Fruit fly (Drosophila melanogaster) whole organism, embryonic: Measurements from ENCODE around the gene wg.
A peak's percentile ranks its signal among the peaks of the same experiment; 100 is the strongest.

Source experiments
- Abd-B ChIP-seq: fragments of 200-800 bp; sonication (Bioruptor generic); optimal IDR thresholded peaks from 2 replicates; lab custom pipeline; 2018; ENCODE audit warnings: missing biosample characterization, mild to moderate bottlenecking, missing genetic modification characterization, moderate library complexity
- CG11456 ChIP-seq: fragments of 200-800 bp; sonication (Bioruptor generic); IDR thresholded peaks from 3 replicates; pipeline ENCODE4 v1.3.6; 2022; ENCODE audit warnings: missing biosample characterization, missing genetic modification characterization
- CG11723 ChIP-seq: fragments of 200-800 bp; sonication (Bioruptor generic); optimal IDR thresholded peaks from 2 replicates; lab custom pipeline; 2017; ENCODE audit warnings: missing biosample characterization, mild to moderate bottlenecking, missing genetic modification characterization
- CG1233 ChIP-seq: fragments of 200-800 bp; sonication (Bioruptor generic); optimal IDR thresholded peaks from 4 replicates; lab custom pipeline; 2018; ENCODE audit warnings: missing biosample characterization, mild to moderate bottlenecking, missing genetic modification characterization
- CG15269 ChIP-seq: fragments of 200-800 bp; sonication (Bioruptor generic); optimal IDR thresholded peaks from 2 replicates; lab custom pipeline; 2018; ENCODE audit warnings: missing biosample characterization, mild to moderate bottlenecking, missing genetic modification characterization, moderate library complexity
- CG1603 ChIP-seq: fragments of 200-800 bp; sonication (Bioruptor generic); optimal IDR thresholded peaks from 2 replicates; lab custom pipeline; 2019; ENCODE audit warnings: missing biosample characterization, mild to moderate bottlenecking, missing genetic modification characterization, moderate library complexity
- CG16813 ChIP-seq: fragments of 200-800 bp; sonication (Bioruptor generic); IDR thresholded peaks from 3 replicates; pipeline ENCODE4 v1.3.6; 2022; ENCODE audit warnings: missing biosample characterization, missing genetic modification characterization; ENCODE audit not compliant: partially characterized antibody
- CG18011 ChIP-seq: fragments of 200-800 bp; sonication (Bioruptor generic); optimal IDR thresholded peaks from 2 replicates; lab custom pipeline; 2017; ENCODE audit warnings: missing biosample characterization, missing genetic modification characterization, mild to moderate bottlenecking, moderate library complexity, missing genotype
- CG2129 ChIP-seq: fragments of 200-800 bp; sonication (Bioruptor generic); IDR thresholded peaks from 2 replicates; pipeline ENCODE4 v1.3.6; 2022; ENCODE audit warnings: missing biosample characterization, missing genetic modification characterization; ENCODE audit not compliant: partially characterized antibody
- CG31388 ChIP-seq: fragments of 200-800 bp; sonication (Bioruptor generic); optimal IDR thresholded peaks from 2 replicates; lab custom pipeline; 2016; ENCODE audit warnings: missing biosample characterization, missing genetic modification characterization
- CG4360 ChIP-seq: fragments of 200-800 bp; sonication (Bioruptor generic); IDR thresholded peaks from 2 replicates; pipeline ENCODE4 v1.3.6; 2022; ENCODE audit warnings: missing biosample characterization, missing genetic modification characterization
- CG4424 ChIP-seq: fragments of 200-800 bp; sonication (Bioruptor generic); optimal IDR thresholded peaks from 3 replicates; lab custom pipeline; 2016; ENCODE audit warnings: missing biosample characterization, missing genetic modification characterization
- CG4617 ChIP-seq: fragments of 200-800 bp; sonication (Bioruptor generic); optimal IDR thresholded peaks from 3 replicates; lab custom pipeline; 2016; ENCODE audit warnings: missing biosample characterization, missing genetic modification characterization, borderline replicate concordance
- CG4730 ChIP-seq: fragments of 200-800 bp; sonication (Bioruptor generic); IDR thresholded peaks from 2 replicates; pipeline ENCODE4 v1.3.6; 2022; ENCODE audit warnings: missing biosample characterization, missing genetic modification characterization
- CG6272 ChIP-seq: fragments of 200-800 bp; sonication (Bioruptor generic); IDR thresholded peaks from 2 replicates; pipeline ENCODE4 v1.3.6; 2022; ENCODE audit warnings: missing biosample characterization, missing genetic modification characterization
- CG7271 ChIP-seq: fragments of 200-800 bp; sonication (Bioruptor generic); optimal IDR thresholded peaks from 2 replicates; lab custom pipeline; 2018; ENCODE audit warnings: missing biosample characterization, mild to moderate bottlenecking, missing genetic modification characterization, moderate library complexity
- CG7556 ChIP-seq: fragments of 200-800 bp; sonication (Bioruptor generic); optimal IDR thresholded peaks from 2 replicates; lab custom pipeline; 2017; ENCODE audit warnings: missing biosample characterization, mild to moderate bottlenecking, missing genetic modification characterization
- CG8388 ChIP-seq: fragments of 200-800 bp; sonication (Bioruptor generic); optimal IDR thresholded peaks from 2 replicates; lab custom pipeline; 2019; ENCODE audit warnings: missing biosample characterization, mild to moderate bottlenecking, missing genetic modification characterization, moderate library complexity
- CG8944 ChIP-seq: fragments of 200-800 bp; sonication (Bioruptor generic); optimal IDR thresholded peaks from 3 replicates; lab custom pipeline; 2016; ENCODE audit warnings: missing biosample characterization, missing genetic modification characterization
- CG9817 ChIP-seq: fragments of 200-800 bp; sonication (Bioruptor generic); optimal IDR thresholded peaks from 2 replicates; lab custom pipeline; 2018; ENCODE audit warnings: missing biosample characterization, mild to moderate bottlenecking, missing genetic modification characterization, moderate library complexity
- CrebB ChIP-seq: fragments of 200-800 bp; sonication (Bioruptor generic); optimal IDR thresholded peaks from 3 replicates; lab custom pipeline; 2018; ENCODE audit warnings: missing biosample characterization, mild to moderate bottlenecking, missing genetic modification characterization
- Dip2 ChIP-seq: fragments of 200-800 bp; sonication (Bioruptor generic); IDR thresholded peaks from 2 replicates; pipeline ENCODE4 v1.3.6; 2022; ENCODE audit warnings: missing biosample characterization, missing genetic modification characterization
- Dip3 ChIP-seq: fragments of 200-800 bp; sonication (Bioruptor generic); optimal IDR thresholded peaks from 3 replicates; lab custom pipeline; 2016; ENCODE audit warnings: missing biosample characterization, missing genetic modification characterization
- Fer3 ChIP-seq: fragments of 200-800 bp; sonication (Bioruptor generic); optimal IDR thresholded peaks from 2 replicates; lab custom pipeline; 2018; ENCODE audit warnings: missing biosample characterization, mild to moderate bottlenecking, missing genetic modification characterization, moderate library complexity
- H15 ChIP-seq: fragments of 200-800 bp; sonication (Bioruptor generic); IDR thresholded peaks from 3 replicates; pipeline ENCODE4 v1.3.6; 2022; ENCODE audit warnings: missing biosample characterization, missing genetic modification characterization
- H2.0 ChIP-seq: fragments of 200-800 bp; sonication (Bioruptor generic); IDR thresholded peaks from 2 replicates; pipeline ENCODE4 v1.3.6; 2022; ENCODE audit warnings: missing biosample characterization, missing genetic modification characterization
- Sin3A ChIP-seq: fragments of >200 bp; optimal IDR thresholded peaks from 2 replicates; lab custom pipeline; 2018
- Spps ChIP-seq: fragments of 200-800 bp; sonication (Bioruptor generic); optimal IDR thresholded peaks from 2 replicates; lab custom pipeline; 2018; ENCODE audit warnings: missing biosample characterization, mild to moderate bottlenecking, missing genetic modification characterization
- TFAM ChIP-seq: fragments of 200-800 bp; sonication (Bioruptor generic); optimal IDR thresholded peaks from 2 replicates; lab custom pipeline; 2017; ENCODE audit warnings: missing biosample characterization, missing genetic modification characterization, inconsistent platforms
- Usf ChIP-seq: fragments of 200-800 bp; sonication (Bioruptor generic); optimal IDR thresholded peaks from 2 replicates; lab custom pipeline; 2017; ENCODE audit warnings: missing genotype, missing biosample characterization, missing genetic modification characterization
- ab ChIP-seq: fragments of 200-800 bp; sonication (Bioruptor generic); optimal IDR thresholded peaks from 2 replicates; lab custom pipeline; 2016; ENCODE audit warnings: missing biosample characterization, missing genetic modification characterization
- bab2 ChIP-seq: fragments of 200-800 bp; sonication (Bioruptor generic); optimal IDR thresholded peaks from 2 replicates; lab custom pipeline; 2016; ENCODE audit warnings: missing biosample characterization, missing genetic modification characterization
- cad ChIP-seq: fragments of >200 bp; optimal IDR thresholded peaks from 2 replicates; lab custom pipeline; 2017; ENCODE audit warnings: missing biosample characterization, missing genetic modification characterization
- ci ChIP-seq: fragments of 200-800 bp; sonication (Bioruptor generic); IDR thresholded peaks from 3 replicates; pipeline ENCODE4 v1.3.6; 2022; ENCODE audit warnings: missing biosample characterization, missing genetic modification characterization
- crol ChIP-seq: fragments of 200-800 bp; sonication (Bioruptor generic); IDR thresholded peaks from 2 replicates; pipeline ENCODE4 v1.3.6; 2022; ENCODE audit warnings: missing biosample characterization, missing genetic modification characterization
- crp ChIP-seq, 2 experiments: fragments of 200-800 bp; sonication (Bioruptor generic); optimal IDR thresholded peaks; 2 replicates in 1 of 2; 3 replicates in 1 of 2; lab custom pipeline; 2017; ENCODE audit warnings: missing biosample characterization in 2 of 2, missing genetic modification characterization in 2 of 2, mild to moderate bottlenecking in 1 of 2, moderate library complexity in 1 of 2
- cwo ChIP-seq: fragments of 200-800 bp; sonication (Bioruptor generic); optimal IDR thresholded peaks from 3 replicates; lab custom pipeline; 2017; ENCODE audit warnings: missing biosample characterization, missing genetic modification characterization, mild to moderate bottlenecking, moderate library complexity, missing genetic modification reagents
- dmrt11E ChIP-seq: fragments of 200-800 bp; sonication (Bioruptor generic); optimal IDR thresholded peaks from 3 replicates; lab custom pipeline; 2018; ENCODE audit warnings: missing biosample characterization, mild to moderate bottlenecking, missing genetic modification characterization, moderate library complexity
- dmrt99B ChIP-seq: fragments of 200-800 bp; sonication (Bioruptor generic); optimal IDR thresholded peaks from 2 replicates; lab custom pipeline; 2018; ENCODE audit warnings: missing biosample characterization, mild to moderate bottlenecking, missing genetic modification characterization, moderate library complexity
- gem ChIP-seq: fragments of 200-800 bp; sonication (Bioruptor generic); optimal IDR thresholded peaks from 2 replicates; lab custom pipeline; 2019; ENCODE audit warnings: missing biosample characterization, mild to moderate bottlenecking, missing genetic modification characterization, moderate library complexity
- gfzf ChIP-seq: fragments of 200-800 bp; sonication (Bioruptor generic); optimal IDR thresholded peaks from 2 replicates; lab custom pipeline; 2016; ENCODE audit warnings: missing biosample characterization, mild to moderate bottlenecking, missing genetic modification characterization, moderate library complexity
- gro ChIP-seq: fragments of 200-800 bp; sonication (Bioruptor generic); optimal IDR thresholded peaks from 2 replicates; lab custom pipeline; 2016; ENCODE audit warnings: missing biosample characterization, missing genetic modification characterization
- h ChIP-seq: fragments of >200 bp; optimal IDR thresholded peaks from 2 replicates; lab custom pipeline; 2017
- hb ChIP-seq: fragments of 200-800 bp; sonication (Bioruptor generic); IDR thresholded peaks from 3 replicates; pipeline ENCODE4 v1.3.6; 2022; ENCODE audit warnings: missing biosample characterization, missing genetic modification characterization; ENCODE audit not compliant: partially characterized antibody
- jigr1 ChIP-seq: fragments of 200-800 bp; sonication (Bioruptor generic); IDR thresholded peaks from 3 replicates; pipeline ENCODE4 v1.3.6; 2022; ENCODE audit warnings: missing biosample characterization, missing genetic modification characterization
- kni ChIP-seq: fragments of 200-800 bp; sonication (Bioruptor generic); optimal IDR thresholded peaks from 3 replicates; lab custom pipeline; 2017; ENCODE audit warnings: mild to moderate bottlenecking, missing biosample characterization, missing genetic modification reagents, missing genetic modification characterization
- oc ChIP-seq: fragments of 200-800 bp; sonication (Bioruptor generic); optimal IDR thresholded peaks from 2 replicates; lab custom pipeline; 2018; ENCODE audit warnings: missing biosample characterization, mild to moderate bottlenecking, missing genetic modification characterization, moderate library complexity
- onecut ChIP-seq: fragments of 200-800 bp; sonication (Bioruptor generic); IDR thresholded peaks from 2 replicates; pipeline ENCODE4 v1.3.6; 2022; ENCODE audit warnings: missing biosample characterization, missing genetic modification characterization
- sens ChIP-seq: fragments of 200-800 bp; sonication (Bioruptor generic); peaks from one replicate; lab custom pipeline; 2016; ENCODE audit warnings: missing biosample characterization, missing genetic modification characterization
- sob ChIP-seq: fragments of 200-800 bp; sonication (Bioruptor generic); IDR thresholded peaks from 2 replicates; pipeline ENCODE4 v1.3.6; 2022; ENCODE audit warnings: missing biosample characterization, missing genetic modification characterization

Gene wg

dm6 chr2L:7293475-7294332 is 13.3 kb upstream of the wg start:
- no peak for TF ChIP-seq kni
- TF ChIP-seq cwo (GFP tag; lab: Kevin White, UChicago) = no peak
- no peak for TF ChIP-seq CG6272 (GFP tag; lab: Robert Waterston, UW)
- no peak for TF ChIP-seq CG18011
- TF ChIP-seq CG11456 (GFP tag; lab: Robert Waterston, UW) = no peak
- TF ChIP-seq Dip2 (GFP tag; lab: Robert Waterston, UW) = no peak
- 0 out of 2 replicates have a peak, but pooled peaks have one; percentile 13 for TF ChIP-seq onecut (GFP tag; lab: Robert Waterston, UW)
- TF ChIP-seq CG9817 = no peak
- no peak for TF ChIP-seq h (lab: Kevin White, UChicago)
- TF ChIP-seq sob (GFP tag; lab: Robert Waterston, UW) = no peak; the same call in 1 of the 2 replicates
- no peak for TF ChIP-seq crol (GFP tag; lab: Robert Waterston, UW)
- TF ChIP-seq Usf (GFP tag; lab: Kevin White, UChicago) = no peak
- TF ChIP-seq CG31388 (GFP tag; lab: Kevin White, UChicago) = no peak
- TF ChIP-seq sens = peak; percentile 95
- no peak for TF ChIP-seq jigr1 (GFP tag; lab: Robert Waterston, UW)
- no peak for TF ChIP-seq ci (GFP tag; lab: Robert Waterston, UW)
- no peak for TF ChIP-seq ab (GFP tag; lab: Kevin White, UChicago)
- TF ChIP-seq Dip3 (GFP tag; lab: Kevin White, UChicago) = no peak
- no peak for TF ChIP-seq Abd-B (GFP tag; lab: Kevin White, UChicago)
- TF ChIP-seq CG4617 = no peak
- TF ChIP-seq CG2129 (GFP tag; lab: Robert Waterston, UW) = no peak
- TF ChIP-seq crp (GFP tag; optimal IDR thresholded peaks at IDR 0.05; lab: Kevin White, UChicago) = no peak
- TF ChIP-seq Fer3 = no peak
- TF ChIP-seq H2.0 (GFP tag; lab: Robert Waterston, UW) = no peak
- TF ChIP-seq CG8388 (GFP tag; lab: Kevin White, UChicago) = peak; percentile 50
- no peak for TF ChIP-seq CG4730 (GFP tag; lab: Robert Waterston, UW)
- TF ChIP-seq bab2 = peak; percentile 15
- no peak for TF ChIP-seq TFAM (GFP tag; lab: Kevin White, UChicago)
- TF ChIP-seq CG7556 = peak; percentile 53
- TF ChIP-seq CrebB (tag; lab: Kevin White, UChicago) = no peak
- no peak for TF ChIP-seq Spps
- no peak for TF ChIP-seq CG15269 (tag; lab: Kevin White, UChicago)
- no peak for TF ChIP-seq CG4360 (GFP tag; lab: Robert Waterston, UW)
- TF ChIP-seq dmrt11E (tag; lab: Kevin White, UChicago) = peak; percentile 88
- TF ChIP-seq dmrt99B (tag; lab: Kevin White, UChicago) = peak; percentile 47
- no peak for TF ChIP-seq Sin3A (lab: Kevin White, UChicago)
- TF ChIP-seq CG16813 (GFP tag; lab: Robert Waterston, UW) = no peak
- no peak for TF ChIP-seq CG11723 (GFP tag; lab: Kevin White, UChicago)
- peak; percentile 75 for TF ChIP-seq gem
- no peak for TF ChIP-seq CG1233
- TF ChIP-seq CG7271 (tag; lab: Kevin White, UChicago) = no peak
- no peak for TF ChIP-seq hb (GFP tag; lab: Robert Waterston, UW)
- peak; percentile 52 for TF ChIP-seq CG4424 (GFP tag; lab: Kevin White, UChicago)
- TF ChIP-seq CG1603 = peak; percentile 31
- TF ChIP-seq H15 (GFP tag; lab: Robert Waterston, UW) = no peak; the same call in 2 of the 3 replicates
- no peak for TF ChIP-seq CG8944 (GFP tag; lab: Kevin White, UChicago)
- TF ChIP-seq oc = no peak
- TF ChIP-seq cad (GFP tag; lab: Kevin White, UChicago) = no peak
- TF ChIP-seq gro (GFP tag; lab: Kevin White, UChicago) = no peak
- no peak for TF ChIP-seq gfzf (GFP tag; lab: Kevin White, UChicago)
